Worm (Caenorhabditis elegans): ENCODE data around the gene fic-1.
A peak's percentile ranks its signal among the peaks of the same experiment; 100 is the strongest.
"Not testable (repeated sequence)": the region's sequence is repeated elsewhere in the genome, so short reads cannot be mapped to it uniquely, and the experiment has no call there.

The fic-1 gene

ce11 chrIV:10979689-10980088 lies 42.4 kb downstream of the fic-1 start:
- TF ChIP-seq pqm-1 (tag; optimal IDR thresholded peaks at IDR 0.05) (no peak), ceh-18 (tag; optimal IDR thresholded peaks at IDR 0.05) (peak; percentile 49)

- TF ChIP-seq nhr-232 (tag; optimal IDR thresholded peaks at IDR 0.05) (no peak), che-1 (tag; optimal IDR thresholded peaks at IDR 0.05) (no peak), pros-1 (tag; optimal IDR thresholded peaks at IDR 0.05) (no peak), ceh-30 (tag; optimal IDR thresholded peaks at IDR 0.05) (no peak), dmd-4 (tag; optimal IDR thresholded peaks at IDR 0.05; ENCODE audit: borderline replicate concordance) (no peak), elt-4 (tag; optimal IDR thresholded peaks at IDR 0.05) (no peak), dve-1 (tag; optimal IDR thresholded peaks at IDR 0.05) (no peak), mec-3 (tag; optimal IDR thresholded peaks at IDR 0.05; ENCODE audit: borderline replicate concordance) (no peak), zip-5 (tag; optimal IDR thresholded peaks at IDR 0.05) (no peak)
These were observed 43.4 kb downstream of the fic-1 start for ce11 chrIV:10980628-10981027.

- TF ChIP-seq Y22D7AL.16 (tag; optimal IDR thresholded peaks at IDR 0.05) (no peak), pqm-1 (tag; optimal IDR thresholded peaks at IDR 0.05) (no peak), eyg-1 (tag; optimal IDR thresholded peaks at IDR 0.05) (no peak), F13H6.1 (tag; optimal IDR thresholded peaks at IDR 0.05) (no peak)
These were observed 44.5 kb downstream of the fic-1 start, which contains the start of gene Y43E12A.2 for ce11 chrIV:10981761-10982160. Y43E12A.2 (plus strand) TSS chrIV:10982061.

- TF ChIP-seq pag-3 (tag; optimal IDR thresholded peaks at IDR 0.05; ENCODE audit: borderline replicate concordance) (no peak), ceh-30 (tag; optimal IDR thresholded peaks at IDR 0.05) (no peak), ceh-2 (tag; optimal IDR thresholded peaks at IDR 0.05) (no peak), gmeb-2 (tag; optimal IDR thresholded peaks at IDR 0.05) (no peak), C38D4.7 (GFP tag; optimal IDR thresholded peaks at IDR 0.05) (no peak), Y22D7AL.16 (tag; optimal IDR thresholded peaks at IDR 0.05) (no peak), ttx-3 (tag; optimal IDR thresholded peaks at IDR 0.05) (no peak), zip-5 (tag; optimal IDR thresholded peaks at IDR 0.05) (no peak), nhr-232 (tag; optimal IDR thresholded peaks at IDR 0.05) (no peak), K09A11.1 (tag; optimal IDR thresholded peaks at IDR 0.05; ENCODE audit: insufficient read depth) (no peak), ama-1 (optimal IDR thresholded peaks at IDR 0.05) (no peak), pha-4 (tag; optimal IDR thresholded peaks at IDR 0.05) (no peak), K02D7.2 (tag; optimal IDR thresholded peaks at IDR 0.05) (no peak), tbx-2 (tag; optimal IDR thresholded peaks at IDR 0.05) (no peak)
These were observed 48.3 kb downstream of the fic-1 start, which contains the start of gene cyb-2.1 for ce11 chrIV:10985568-10986035. cyb-2.1 (plus strand) TSS chrIV:10985985.

ce11 chrIV:10987342-10987945 lies 50.2 kb downstream of the fic-1 start, which contains the start of gene Y43E12A.3:
Y43E12A.3 (plus strand) TSS chrIV:10987895.
- TF ChIP-seq pha-2 (tag; optimal IDR thresholded peaks at IDR 0.05); unc-3 (GFP tag; conservative IDR thresholded peaks at IDR 0.05); unc-3 (tag; optimal IDR thresholded peaks at IDR 0.05); ref-2 (tag; optimal IDR thresholded peaks at IDR 0.05): not testable (repeated sequence)
